Fruit fly (Drosophila melanogaster) whole organism: ENCODE results near the gene ND-B14.5A.
A peak's percentile ranks its signal among the peaks of the same experiment; 100 is the strongest.

Experiments
- CG8478 ChIP-seq: fragments of >200 bp; optimal IDR thresholded peaks from 2 replicates; lab custom pipeline; 2018; ENCODE audit warnings: inconsistent platforms
- Dll ChIP-seq: fragments of >200 bp; optimal IDR thresholded peaks from 2 replicates; lab custom pipeline; 2017
- EcR ChIP-seq, 2 experiments: fragments of >200 bp; optimal IDR thresholded peaks; 2 replicates each; lab custom pipeline; 2017; ENCODE audit warnings: missing biosample characterization in 2 of 2, missing genetic modification characterization in 2 of 2, missing genetic modification reagents in 2 of 2
- pan ChIP-seq: fragments of >200 bp; optimal IDR thresholded peaks from 2 replicates; lab custom pipeline; 2017
- psq ChIP-seq: fragments of >200 bp; optimal IDR thresholded peaks from 2 replicates; lab custom pipeline; 2017
- usp ChIP-seq: fragments of >200 bp; optimal IDR thresholded peaks from 2 replicates; lab custom pipeline; 2017; ENCODE audit warnings: missing biosample characterization, missing genetic modification characterization, mixed read lengths

ND-B14.5A gene

dm6 chrX:2193158-2193557 is 20.8 kb downstream of the ND-B14.5A start:
- no peak for TF ChIP-seq usp
- no peak for TF ChIP-seq pan (lab: Kevin White, UChicago)

- no peak for TF ChIP-seq EcR (GFP tag; optimal IDR thresholded peaks at IDR 0.05; lab: Kevin White, UChicago)
- TF ChIP-seq CG8478 (lab: Kevin White, UChicago) = no peak
- TF ChIP-seq usp = no peak
- TF ChIP-seq pan (lab: Kevin White, UChicago) = no peak
- no peak for TF ChIP-seq Dll (lab: Kevin White, UChicago)
- no peak for TF ChIP-seq psq (lab: Kevin White, UChicago)
Measured at dm6 chrX:2193809-2194207, 21.5 kb downstream of the ND-B14.5A start, which contains the start of gene CG14053. Gene CG14053 (minus strand): TSS chrX:2193909.

- TF ChIP-seq Dll (lab: Kevin White, UChicago) (peak; percentile 87), pan (lab: Kevin White, UChicago) (no peak)
Measured at dm6 chrX:2194208-2195094, 22.1 kb downstream of the ND-B14.5A start.

- no peak for TF ChIP-seq psq (lab: Kevin White, UChicago)
- TF ChIP-seq EcR (GFP tag; optimal IDR thresholded peaks at IDR 0.05; lab: Kevin White, UChicago) = no peak
- no peak for TF ChIP-seq pan (lab: Kevin White, UChicago)
- TF ChIP-seq CG8478 (lab: Kevin White, UChicago) = no peak
- no peak for TF ChIP-seq Dll (lab: Kevin White, UChicago)
- TF ChIP-seq usp = no peak
Measured at dm6 chrX:2196086-2196732, 23.9 kb downstream of the ND-B14.5A start.

- TF ChIP-seq psq (lab: Kevin White, UChicago) = no peak
- TF ChIP-seq EcR (GFP tag; optimal IDR thresholded peaks at IDR 0.05; lab: Kevin White, UChicago) = no peak
- TF ChIP-seq CG8478 (lab: Kevin White, UChicago) = no peak
- TF ChIP-seq usp = no peak
- no peak for TF ChIP-seq Dll (lab: Kevin White, UChicago)
- no peak for TF ChIP-seq pan (lab: Kevin White, UChicago)
Measured at dm6 chrX:2197414-2198271, 25.3 kb downstream of the ND-B14.5A start.

- TF ChIP-seq EcR (GFP tag; optimal IDR thresholded peaks at IDR 0.05; lab: Kevin White, UChicago) (no peak), Dll (lab: Kevin White, UChicago) (no peak), usp (no peak), CG8478 (lab: Kevin White, UChicago) (no peak), psq (lab: Kevin White, UChicago) (no peak), pan (lab: Kevin White, UChicago) (no peak)
Measured at dm6 chrX:2198272-2198571, 25.9 kb downstream of the ND-B14.5A start.

- no peak for TF ChIP-seq pan (lab: Kevin White, UChicago)
- TF ChIP-seq CG8478 (lab: Kevin White, UChicago) = no peak
- TF ChIP-seq Dll (lab: Kevin White, UChicago) = no peak
- TF ChIP-seq usp = no peak
- no peak for TF ChIP-seq EcR (GFP tag; optimal IDR thresholded peaks at IDR 0.05; lab: Kevin White, UChicago)
- no peak for TF ChIP-seq psq (lab: Kevin White, UChicago)
Measured at dm6 chrX:2199303-2199702, 27.0 kb downstream of the ND-B14.5A start.

dm6 chrX:2203766-2204165 is 31.4 kb downstream of the ND-B14.5A start, which contains the start of gene FarO:
Gene FarO (minus strand): TSS chrX:2203866.
- TF ChIP-seq Dll (lab: Kevin White, UChicago) = no peak
- no peak for TF ChIP-seq EcR (GFP tag; optimal IDR thresholded peaks at IDR 0.05; lab: Kevin White, UChicago)
- no peak for TF ChIP-seq psq (lab: Kevin White, UChicago)
- TF ChIP-seq CG8478 (lab: Kevin White, UChicago) = no peak
- TF ChIP-seq usp = no peak
- TF ChIP-seq pan (lab: Kevin White, UChicago) = no peak

dm6 chrX:2208641-2209241 is 36.4 kb downstream of the ND-B14.5A start:
- TF ChIP-seq psq (lab: Kevin White, UChicago) = no peak

dm6 chrX:2212327-2212820 is 40.0 kb downstream of the ND-B14.5A start:
- TF ChIP-seq EcR (GFP tag; optimal IDR thresholded peaks at IDR 0.05; lab: Kevin White, UChicago) = no peak
- no peak for TF ChIP-seq CG8478 (lab: Kevin White, UChicago)
- TF ChIP-seq psq (lab: Kevin White, UChicago) = no peak
- no peak for TF ChIP-seq pan (lab: Kevin White, UChicago)

- TF ChIP-seq CG8478 (lab: Kevin White, UChicago) (no peak), psq (lab: Kevin White, UChicago) (no peak), pan (lab: Kevin White, UChicago) (no peak), EcR (GFP tag; optimal IDR thresholded peaks at IDR 0.05; lab: Kevin White, UChicago) (no peak), usp (no peak), Dll (lab: Kevin White, UChicago) (no peak)
Measured at dm6 chrX:2213759-2214406, 41.6 kb downstream of the ND-B14.5A start, which contains the start of gene SmydA-8. Gene SmydA-8 (minus strand): TSS chrX:2213809.
